Worm (Caenorhabditis elegans): ENCODE results near the gene K08E5.1.

The K08E5.1 gene

DNA sequence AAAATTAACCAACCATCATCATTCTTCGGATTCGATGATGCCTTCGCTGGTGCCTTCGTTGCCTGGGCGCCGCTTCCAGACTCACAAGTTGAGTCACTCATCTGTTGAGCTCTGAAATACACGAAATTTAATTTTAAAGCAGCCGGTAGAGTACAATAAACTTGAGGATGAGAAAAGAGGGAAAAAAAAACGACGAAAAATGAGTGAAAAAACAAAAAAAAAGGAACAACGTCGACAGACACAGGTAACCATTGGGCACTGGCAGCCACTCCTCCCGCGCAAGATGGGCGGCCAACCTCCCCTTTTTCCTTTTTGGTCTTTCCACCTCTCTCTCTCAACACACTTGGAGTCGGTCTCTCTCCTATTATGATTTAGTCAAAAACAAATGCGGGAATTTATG is at the start of gene K08E5.1:
TSS of gene K08E5.1 (minus strand) at position 101 of the 400 bp plus-strand sequence.
- TF ChIP-seq tra-4 (tag; optimal IDR thresholded peaks at IDR 0.05) (no peak), flt-1 (GFP tag; IDR thresholded peaks at IDR 0.05) (no peak), tbx-37 (GFP tag; conservative IDR thresholded peaks at IDR 0.05) (no peak), ceh-13 (GFP tag; optimal IDR thresholded peaks at IDR 0.05) (no peak), hnd-1 (tag; optimal IDR thresholded peaks at IDR 0.05) (no peak), aly-1 (tag; optimal IDR thresholded peaks at IDR 0.05) (no peak), hmbx-1 (tag; optimal IDR thresholded peaks at IDR 0.05) (no peak)

DNA sequence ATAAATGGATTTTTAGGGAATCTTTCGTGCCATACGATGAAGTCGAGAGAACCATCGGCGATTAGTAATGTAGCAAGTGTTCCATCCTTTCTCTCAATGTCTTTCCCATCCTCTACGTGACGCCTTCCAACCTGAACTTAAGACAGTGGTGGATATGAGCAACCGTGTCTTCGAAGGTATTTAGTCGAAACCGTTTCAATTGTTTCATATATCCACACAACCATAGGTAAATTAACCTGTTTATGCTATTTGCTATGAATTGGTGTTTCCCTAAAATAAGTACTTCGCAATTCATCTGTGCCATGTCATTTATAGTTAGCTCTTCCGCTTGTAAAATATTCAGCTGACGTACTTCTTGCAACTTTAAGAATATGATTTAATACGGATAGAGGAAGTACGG is 49.3 kb upstream of the K08E5.1 start:
- no peak for TF ChIP-seq flt-1 (GFP tag; IDR thresholded peaks at IDR 0.05)
- TF ChIP-seq F13C5.2 (tag; optimal IDR thresholded peaks at IDR 0.05), result no peak
- TF ChIP-seq pes-1 (GFP tag; IDR thresholded peaks at IDR 0.05), result no peak
- no peak for TF ChIP-seq tbx-11 (GFP tag; IDR thresholded peaks at IDR 0.05)
- TF ChIP-seq tra-4 (tag; optimal IDR thresholded peaks at IDR 0.05), result no peak
- no peak for TF ChIP-seq ets-7 (tag; optimal IDR thresholded peaks at IDR 0.05)
- TF ChIP-seq B0310.2 (tag; optimal IDR thresholded peaks at IDR 0.05), result no peak
- TF ChIP-seq scrt-1 (GFP tag; IDR thresholded peaks at IDR 0.05), result no peak
- TF ChIP-seq ceh-36 (tag; optimal IDR thresholded peaks at IDR 0.05), result no peak
- TF ChIP-seq sea-1 (GFP tag; conservative IDR thresholded peaks at IDR 0.05), result no peak
- no peak for TF ChIP-seq aly-1 (tag; optimal IDR thresholded peaks at IDR 0.05)
- TF ChIP-seq ceh-13 (GFP tag; optimal IDR thresholded peaks at IDR 0.05), result no peak
- TF ChIP-seq hmg-4 (GFP tag; optimal IDR thresholded peaks at IDR 0.05), result no peak
- no peak for TF ChIP-seq hmbx-1 (tag; optimal IDR thresholded peaks at IDR 0.05)
- no peak for TF ChIP-seq tbx-37 (GFP tag; conservative IDR thresholded peaks at IDR 0.05)
- no peak for TF ChIP-seq hnd-1 (tag; optimal IDR thresholded peaks at IDR 0.05)
- no peak for TF ChIP-seq ama-1 (optimal IDR thresholded peaks at IDR 0.05)

DNA sequence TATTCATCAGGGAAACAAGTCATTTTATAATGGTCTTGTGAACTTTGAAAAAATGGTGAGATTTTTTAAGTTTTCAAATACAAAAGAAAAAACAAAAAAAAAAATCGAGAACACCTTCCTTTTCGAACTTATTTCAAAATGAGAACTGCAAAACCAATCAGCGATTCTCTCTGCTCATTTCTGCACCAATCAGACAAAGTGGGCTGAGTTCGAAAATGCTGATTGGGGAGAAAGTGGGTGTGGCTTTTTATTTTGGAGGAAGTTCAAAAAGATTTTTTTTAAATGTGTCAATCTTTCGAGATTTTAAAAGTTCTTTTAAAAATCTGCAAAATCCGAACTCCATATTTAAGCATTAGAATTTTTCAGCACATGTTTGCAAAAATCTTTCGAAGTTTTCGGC is 48.0 kb upstream of the K08E5.1 start:
- TF ChIP-seq F13C5.2 (tag; optimal IDR thresholded peaks at IDR 0.05), result no peak
- no peak for TF ChIP-seq ets-7 (tag; optimal IDR thresholded peaks at IDR 0.05)
- no peak for TF ChIP-seq sea-1 (GFP tag; conservative IDR thresholded peaks at IDR 0.05)
- no peak for TF ChIP-seq hmbx-1 (tag; optimal IDR thresholded peaks at IDR 0.05)
- no peak for TF ChIP-seq tbx-11 (GFP tag; IDR thresholded peaks at IDR 0.05)
- no peak for TF ChIP-seq ama-1 (optimal IDR thresholded peaks at IDR 0.05)
- no peak for TF ChIP-seq ceh-36 (tag; optimal IDR thresholded peaks at IDR 0.05)
- no peak for TF ChIP-seq hnd-1 (tag; optimal IDR thresholded peaks at IDR 0.05)
- TF ChIP-seq hmg-4 (GFP tag; optimal IDR thresholded peaks at IDR 0.05), result no peak
- no peak for TF ChIP-seq aly-1 (tag; optimal IDR thresholded peaks at IDR 0.05)
- TF ChIP-seq tra-4 (tag; optimal IDR thresholded peaks at IDR 0.05), result no peak

DNA sequence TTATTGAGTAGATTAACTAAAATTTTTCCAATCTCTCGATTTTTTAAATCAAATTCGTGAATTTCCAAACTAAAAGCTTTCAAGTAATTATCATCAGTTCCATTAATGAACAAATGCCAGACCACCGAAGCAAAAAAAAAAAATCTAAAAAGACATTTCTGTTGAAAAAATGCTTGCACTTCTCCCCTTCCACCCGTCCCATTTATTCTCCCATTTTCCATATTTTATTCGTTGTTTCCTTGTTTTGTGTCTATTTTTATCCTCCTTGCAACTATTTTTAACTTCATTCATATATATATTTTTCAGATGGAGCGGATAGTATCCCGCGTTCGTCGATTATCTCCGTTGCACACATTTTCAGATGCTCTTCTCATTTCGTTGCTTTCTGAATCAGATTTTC is 42.3 kb upstream of the K08E5.1 start, which contains the start of gene epac-1:
TSS of gene epac-1 (plus strand) at position 301 of the 400 bp plus-strand sequence.
- TF ChIP-seq aly-1 (tag; optimal IDR thresholded peaks at IDR 0.05), result no peak
- no peak for TF ChIP-seq ceh-13 (GFP tag; optimal IDR thresholded peaks at IDR 0.05)
- no peak for TF ChIP-seq hnd-1 (tag; optimal IDR thresholded peaks at IDR 0.05)
- TF ChIP-seq F13C5.2 (tag; optimal IDR thresholded peaks at IDR 0.05), result no peak
- no peak for TF ChIP-seq tra-4 (tag; optimal IDR thresholded peaks at IDR 0.05)
- TF ChIP-seq pes-1 (GFP tag; IDR thresholded peaks at IDR 0.05), result no peak
- TF ChIP-seq scrt-1 (GFP tag; IDR thresholded peaks at IDR 0.05), result no peak
- TF ChIP-seq tbx-37 (GFP tag; conservative IDR thresholded peaks at IDR 0.05), result no peak
- no peak for TF ChIP-seq hmg-4 (GFP tag; optimal IDR thresholded peaks at IDR 0.05)
- no peak for TF ChIP-seq flt-1 (GFP tag; IDR thresholded peaks at IDR 0.05)
- TF ChIP-seq ama-1 (optimal IDR thresholded peaks at IDR 0.05), result no peak
- no peak for TF ChIP-seq hmbx-1 (tag; optimal IDR thresholded peaks at IDR 0.05)
- TF ChIP-seq tbx-11 (GFP tag; IDR thresholded peaks at IDR 0.05), result no peak
- no peak for TF ChIP-seq B0310.2 (tag; optimal IDR thresholded peaks at IDR 0.05)
- TF ChIP-seq ceh-36 (tag; optimal IDR thresholded peaks at IDR 0.05), result no peak

DNA sequence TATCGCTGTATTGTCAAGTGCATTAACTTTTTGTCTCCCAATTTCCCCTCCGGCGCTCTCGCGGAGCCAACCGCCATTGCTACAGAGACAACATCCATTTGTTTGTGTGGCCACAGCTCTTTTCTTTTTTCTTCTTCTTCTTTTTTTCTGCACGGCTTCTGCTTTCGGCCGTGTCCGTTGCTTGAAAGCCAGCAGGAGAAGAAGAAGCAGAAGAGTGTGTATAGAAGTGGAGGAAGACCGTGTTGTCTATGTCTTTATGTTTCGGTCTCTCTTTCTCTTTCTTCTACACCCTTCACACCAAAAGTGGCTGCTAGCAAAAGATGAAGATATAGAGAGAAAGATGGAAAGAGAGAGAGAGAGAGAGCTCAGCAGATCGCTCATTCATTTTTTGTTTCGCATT is 41.2 kb upstream of the K08E5.1 start:
- TF ChIP-seq aly-1 (tag; optimal IDR thresholded peaks at IDR 0.05), result no peak
- TF ChIP-seq tra-4 (tag; optimal IDR thresholded peaks at IDR 0.05), result no peak
- TF ChIP-seq hmbx-1 (tag; optimal IDR thresholded peaks at IDR 0.05), result no peak
- no peak for TF ChIP-seq tbx-37 (GFP tag; conservative IDR thresholded peaks at IDR 0.05)
- no peak for TF ChIP-seq F13C5.2 (tag; optimal IDR thresholded peaks at IDR 0.05)
- TF ChIP-seq sea-1 (GFP tag; conservative IDR thresholded peaks at IDR 0.05), result no peak
- TF ChIP-seq pes-1 (GFP tag; IDR thresholded peaks at IDR 0.05), result no peak
- no peak for TF ChIP-seq tbx-11 (GFP tag; IDR thresholded peaks at IDR 0.05)
- TF ChIP-seq B0310.2 (tag; optimal IDR thresholded peaks at IDR 0.05), result no peak

DNA sequence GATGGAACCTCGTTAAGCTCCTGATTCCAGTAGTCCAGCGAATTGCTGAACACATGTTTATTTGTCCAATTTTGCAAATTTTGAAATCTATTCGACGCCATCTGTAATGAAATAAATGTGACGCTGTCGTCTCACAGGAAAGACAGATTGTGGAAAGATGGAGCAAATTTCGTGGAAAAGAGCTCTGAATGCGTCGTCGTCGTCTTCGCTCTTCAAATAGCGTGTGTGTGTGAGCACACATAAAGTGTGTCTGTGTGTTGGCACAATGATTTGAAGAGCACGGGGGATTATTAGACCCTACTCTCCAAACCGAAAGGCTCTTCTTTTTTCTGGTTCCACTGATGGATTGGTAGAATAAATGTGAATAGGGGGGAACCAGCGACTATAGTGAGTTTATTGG is 39.6 kb upstream of the K08E5.1 start, which contains the start of gene unc-47:
TSS of gene unc-47 (minus strand) at position 101 of the 400 bp plus-strand sequence.
- TF ChIP-seq tra-4 (tag; optimal IDR thresholded peaks at IDR 0.05) (no peak), ets-7 (tag; optimal IDR thresholded peaks at IDR 0.05) (no peak), pes-1 (GFP tag; IDR thresholded peaks at IDR 0.05) (no peak), hmbx-1 (tag; optimal IDR thresholded peaks at IDR 0.05) (no peak), sea-1 (GFP tag; conservative IDR thresholded peaks at IDR 0.05) (no peak), ceh-36 (tag; optimal IDR thresholded peaks at IDR 0.05) (no peak)

DNA sequence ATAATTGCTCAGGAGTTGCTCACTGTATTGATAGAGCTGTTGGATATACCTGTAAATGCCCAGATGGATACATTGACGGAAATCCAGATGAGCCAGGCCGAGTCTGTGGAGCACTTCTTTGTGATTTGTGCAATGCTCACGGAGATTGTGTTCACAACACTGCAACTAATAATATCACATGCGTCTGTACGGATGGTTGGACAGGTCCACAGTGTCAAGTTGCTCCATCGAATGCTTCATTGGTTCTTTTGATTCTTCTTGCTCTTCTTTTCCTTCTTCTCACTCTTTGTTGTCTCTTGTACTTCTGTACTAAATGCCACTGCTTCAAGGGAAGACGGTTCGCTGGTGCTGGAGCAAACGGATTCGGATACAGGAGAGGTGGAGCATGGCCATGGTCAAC is 35.3 kb upstream of the K08E5.1 start:
- TF ChIP-seq tra-4 (tag; optimal IDR thresholded peaks at IDR 0.05) (no peak), ama-1 (optimal IDR thresholded peaks at IDR 0.05) (no peak), ceh-13 (GFP tag; optimal IDR thresholded peaks at IDR 0.05) (no peak), sea-1 (GFP tag; conservative IDR thresholded peaks at IDR 0.05) (no peak), hnd-1 (tag; optimal IDR thresholded peaks at IDR 0.05) (no peak), tbx-37 (GFP tag; conservative IDR thresholded peaks at IDR 0.05) (no peak), tbx-11 (GFP tag; IDR thresholded peaks at IDR 0.05) (no peak), aly-1 (tag; optimal IDR thresholded peaks at IDR 0.05) (no peak), hmbx-1 (tag; optimal IDR thresholded peaks at IDR 0.05) (no peak), flt-1 (GFP tag; IDR thresholded peaks at IDR 0.05) (no peak), F13C5.2 (tag; optimal IDR thresholded peaks at IDR 0.05) (no peak)

DNA sequence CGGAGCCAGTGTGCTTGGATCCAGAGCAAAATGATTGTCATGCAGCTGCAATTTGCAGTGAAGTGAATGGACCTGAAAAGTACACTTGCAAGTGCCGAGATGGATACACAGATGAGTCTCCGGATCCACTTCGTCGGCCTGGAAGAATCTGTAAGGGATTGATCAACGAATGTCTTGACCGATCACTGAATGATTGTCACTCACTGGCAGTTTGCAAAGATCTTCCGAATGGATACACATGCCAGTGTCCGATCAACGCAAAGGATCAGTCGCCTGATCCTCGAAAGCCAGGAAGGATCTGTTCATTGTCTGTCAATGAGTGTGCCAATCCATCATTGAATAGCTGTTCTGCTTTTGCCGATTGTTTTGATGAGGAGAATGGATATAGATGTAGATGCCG is 32.8 kb upstream of the K08E5.1 start:
- TF ChIP-seq hmg-4 (GFP tag; optimal IDR thresholded peaks at IDR 0.05), result no peak
- TF ChIP-seq sea-1 (GFP tag; conservative IDR thresholded peaks at IDR 0.05), result no peak
- TF ChIP-seq ceh-36 (tag; optimal IDR thresholded peaks at IDR 0.05), result no peak
- no peak for TF ChIP-seq scrt-1 (GFP tag; IDR thresholded peaks at IDR 0.05)
- no peak for TF ChIP-seq ets-7 (tag; optimal IDR thresholded peaks at IDR 0.05)
- TF ChIP-seq flt-1 (GFP tag; IDR thresholded peaks at IDR 0.05), result no peak
- TF ChIP-seq aly-1 (tag; optimal IDR thresholded peaks at IDR 0.05), result no peak
